Worm (Caenorhabditis elegans): ENCODE data around the gene fipr-7.

ce11 chrV:10221317-10221716 is 8.3 kb upstream of the fipr-7 start, which contains the start of the genes fipr-5 and fipr-9:
- TF ChIP-seq flt-1 (GFP tag; IDR thresholded peaks at IDR 0.05): no peak
- TF ChIP-seq T22C8.4 (GFP tag; IDR thresholded peaks at IDR 0.05): no peak
- TF ChIP-seq ztf-29 (GFP tag; IDR thresholded peaks at IDR 0.05): no peak
- no peak for TF ChIP-seq tab-1 (GFP tag; IDR thresholded peaks at IDR 0.05)

Data from whole organism, midembryonic.